Worm (Caenorhabditis elegans): ENCODE data around the gene C27A2.7.

Gene C27A2.7

ce11 chrII:5060719-5061118, 10.4 kb downstream of the C27A2.7 start, which contains the start of gene pho-12:
Gene pho-12 (minus strand): TSS chrII:5060819.
- TF ChIP-seq nhr-237 (tag; optimal IDR thresholded peaks at IDR 0.05), result no peak
- no peak for TF ChIP-seq cnd-1 (tag; optimal IDR thresholded peaks at IDR 0.05)
- no peak for TF ChIP-seq sem-2 (GFP tag; optimal IDR thresholded peaks at IDR 0.05)
- TF ChIP-seq sptf-1 (tag; optimal IDR thresholded peaks at IDR 0.05), result no peak
- no peak for TF ChIP-seq lin-13 (tag; optimal IDR thresholded peaks at IDR 0.05)
- TF ChIP-seq lsy-2 (tag; optimal IDR thresholded peaks at IDR 0.05), result no peak
- no peak for TF ChIP-seq bed-3 (GFP tag; optimal IDR thresholded peaks at IDR 0.05)
- TF ChIP-seq zip-8 (tag; optimal IDR thresholded peaks at IDR 0.05), result no peak
- no peak for TF ChIP-seq ceh-43 (GFP tag; optimal IDR thresholded peaks at IDR 0.05)
- no peak for TF ChIP-seq ham-2 (GFP tag; optimal IDR thresholded peaks at IDR 0.05)
- no peak for TF ChIP-seq M03D4.4 (tag; optimal IDR thresholded peaks at IDR 0.05)
- TF ChIP-seq nhr-28 (tag; optimal IDR thresholded peaks at IDR 0.05), result no peak
- no peak for TF ChIP-seq ceh-83 (GFP tag; optimal IDR thresholded peaks at IDR 0.05)

- TF ChIP-seq unc-62 (GFP tag; optimal IDR thresholded peaks at IDR 0.05) (no peak), lsy-2 (tag; optimal IDR thresholded peaks at IDR 0.05) (no peak), nhr-237 (tag; optimal IDR thresholded peaks at IDR 0.05) (no peak), nhr-12 (tag; optimal IDR thresholded peaks at IDR 0.05) (no peak), nhr-28 (tag; optimal IDR thresholded peaks at IDR 0.05) (no peak), hlh-1 (tag; optimal IDR thresholded peaks at IDR 0.05) (no peak), bed-3 (GFP tag; optimal IDR thresholded peaks at IDR 0.05) (no peak), drap-1 (GFP tag; optimal IDR thresholded peaks at IDR 0.05) (no peak), ceh-43 (GFP tag; optimal IDR thresholded peaks at IDR 0.05) (no peak), M03D4.4 (tag; optimal IDR thresholded peaks at IDR 0.05) (no peak)
These were observed 13.1 kb downstream of the C27A2.7 start, which contains the start of gene C27A2.12 for ce11 chrII:5058036-5058435. Gene C27A2.12 (minus strand): TSS chrII:5058136.

ce11 chrII:5057315-5057714, 13.8 kb downstream of the C27A2.7 start:
- TF ChIP-seq pha-4 (tag; optimal IDR thresholded peaks at IDR 0.05) (no peak), M03D4.4 (tag; optimal IDR thresholded peaks at IDR 0.05) (peak; percentile 55), ceh-83 (GFP tag; optimal IDR thresholded peaks at IDR 0.05) (peak; percentile 73), snpc-4 (tag; optimal IDR thresholded peaks at IDR 0.05) (no peak), ham-2 (GFP tag; optimal IDR thresholded peaks at IDR 0.05) (peak; percentile 17), hlh-1 (tag; optimal IDR thresholded peaks at IDR 0.05) (no peak), ztf-11 (tag; optimal IDR thresholded peaks at IDR 0.05) (no peak), sptf-1 (tag; optimal IDR thresholded peaks at IDR 0.05) (peak; percentile 60), blmp-1 (tag; optimal IDR thresholded peaks at IDR 0.05) (no peak), nhr-76 (tag; optimal IDR thresholded peaks at IDR 0.05) (no peak), unc-62 (GFP tag; optimal IDR thresholded peaks at IDR 0.05) (no peak), ceh-43 (GFP tag; optimal IDR thresholded peaks at IDR 0.05) (no peak), ces-1 (GFP tag; optimal IDR thresholded peaks at IDR 0.05) (no peak), elt-1 (tag; optimal IDR thresholded peaks at IDR 0.05; ENCODE audit: borderline replicate concordance, insufficient read depth) (no peak), cnd-1 (tag; optimal IDR thresholded peaks at IDR 0.05) (no peak), sem-2 (GFP tag; optimal IDR thresholded peaks at IDR 0.05) (peak; percentile 41), unc-39 (tag; optimal IDR thresholded peaks at IDR 0.05) (no peak), unc-120 (tag; optimal IDR thresholded peaks at IDR 0.05; ENCODE audit: poor library complexity, severe bottlenecking) (no peak), drap-1 (GFP tag; optimal IDR thresholded peaks at IDR 0.05) (peak; percentile 44), nhr-2 (tag; optimal IDR thresholded peaks at IDR 0.05) (no peak), zip-8 (tag; optimal IDR thresholded peaks at IDR 0.05) (no peak), lsy-2 (tag; optimal IDR thresholded peaks at IDR 0.05) (no peak), flh-1 (GFP tag; optimal IDR thresholded peaks at IDR 0.05) (no peak), tbx-8 (GFP tag; optimal IDR thresholded peaks at IDR 0.05) (peak; percentile 35), nhr-237 (tag; optimal IDR thresholded peaks at IDR 0.05) (no peak), nhr-28 (tag; optimal IDR thresholded peaks at IDR 0.05) (no peak), mls-2 (tag; optimal IDR thresholded peaks at IDR 0.05) (peak; percentile 47), lin-13 (tag; optimal IDR thresholded peaks at IDR 0.05) (no peak), lin-32 (GFP tag; optimal IDR thresholded peaks at IDR 0.05) (no peak), elt-3 (tag; optimal IDR thresholded peaks at IDR 0.05) (no peak), mab-5 (tag; optimal IDR thresholded peaks at IDR 0.05) (no peak), ceh-39 (tag; optimal IDR thresholded peaks at IDR 0.05) (no peak), bed-3 (GFP tag; optimal IDR thresholded peaks at IDR 0.05) (peak; percentile 1), nhr-12 (tag; optimal IDR thresholded peaks at IDR 0.05) (no peak), mep-1 (tag; optimal IDR thresholded peaks at IDR 0.05) (no peak)
